Worm (Caenorhabditis elegans) whole organism, L1 larva: ENCODE data around the gene gst-19.

ENCODE experiments used
- C04F5.9 ChIP-seq: sonication (generic microtip); optimal IDR thresholded peaks from 2 replicates; lab custom pipeline; 2016; ENCODE audit warnings: missing genetic modification characterization, missing compliant biosample characterization
- C16A3.4 ChIP-seq: fragments of 150-350 bp; optimal IDR thresholded peaks from 2 replicates; lab custom pipeline; 2014; ENCODE audit warnings: missing biosample characterization, missing genetic modification characterization
- F16B12.6 ChIP-seq: fragments of 150-350 bp; optimal IDR thresholded peaks from 2 replicates; lab custom pipeline; 2014; ENCODE audit warnings: missing biosample characterization, missing genetic modification characterization
- alr-1 ChIP-seq: fragments of 200-800 bp; sonication (Bioruptor generic); optimal IDR thresholded peaks from 2 replicates; lab custom pipeline; 2018; ENCODE audit warnings: borderline replicate concordance, mild to moderate bottlenecking, missing genetic modification characterization, missing compliant biosample characterization
- ama-1 ChIP-seq: fragments of 150-350 bp; optimal IDR thresholded peaks from 2 replicates; lab custom pipeline; 2014
- ceh-8 ChIP-seq: fragments of 200-800 bp; sonication (Bioruptor generic); optimal IDR thresholded peaks from 2 replicates; lab custom pipeline; 2018; ENCODE audit warnings: mild to moderate bottlenecking, missing genetic modification characterization, moderate library complexity, missing compliant biosample characterization
- ceh-88 ChIP-seq: fragments of 200-800 bp; sonication (Bioruptor generic); IDR thresholded peaks from 2 replicates; pipeline ENCODE4 v1.3.6; 2022; ENCODE audit warnings: missing genetic modification characterization, missing compliant biosample characterization
- ceh-90 ChIP-seq: sonication (generic microtip); optimal IDR thresholded peaks from 2 replicates; lab custom pipeline; 2016; ENCODE audit warnings: missing genetic modification characterization, missing compliant biosample characterization
- dpl-1 ChIP-seq, 3 experiments: fragments of 150-350 bp in 2 of 3; sonication (generic microtip) in 1 of 3; optimal IDR thresholded peaks; 2 replicates each; lab custom pipeline; 2014 to 2017; ENCODE audit warnings: missing biosample characterization in 3 of 3, missing genetic modification characterization in 3 of 3, missing genetic modification reagents in 3 of 3
- dsc-1 ChIP-seq: sonication (generic microtip); optimal IDR thresholded peaks from 2 replicates; lab custom pipeline; 2016; ENCODE audit warnings: mild to moderate bottlenecking, missing genetic modification characterization, missing compliant biosample characterization
- efl-1 ChIP-seq, 4 experiments: fragments of 150-350 bp; optimal IDR thresholded peaks in 3 of 4; peaks in 1 of 4; 1 replicate in 1 of 4; 2 replicates in 3 of 4; lab custom pipeline; 2014; ENCODE audit warnings: missing biosample characterization in 2 of 4, missing genetic modification characterization in 2 of 4, missing genetic modification reagents in 2 of 4
- egl-27 ChIP-seq, 2 experiments: fragments of 150-350 bp in 1 of 2; sonication (generic microtip); optimal IDR thresholded peaks; 3 replicates each; lab custom pipeline; 2017 to 2018; ENCODE audit warnings: missing biosample characterization in 2 of 2, missing genetic modification characterization in 2 of 2, missing genetic modification reagents in 2 of 2
- fkh-10 ChIP-seq: sonication (generic microtip); optimal IDR thresholded peaks from 2 replicates; lab custom pipeline; 2017; ENCODE audit warnings: missing biosample characterization, missing genetic modification reagents, missing genetic modification characterization
- fkh-8 ChIP-seq: sonication (generic microtip); optimal IDR thresholded peaks from 2 replicates; lab custom pipeline; 2016; ENCODE audit warnings: mild to moderate bottlenecking, missing genetic modification characterization, missing compliant biosample characterization
- fos-1 ChIP-seq: fragments of 150-350 bp; optimal IDR thresholded peaks from 2 replicates; lab custom pipeline; 2014; ENCODE audit warnings: missing biosample characterization, missing genetic modification characterization
- hlh-17 ChIP-seq: fragments of 200-800 bp; sonication (Bioruptor generic); optimal IDR thresholded peaks from 2 replicates; lab custom pipeline; 2018; ENCODE audit warnings: missing genetic modification characterization, mild to moderate bottlenecking, missing compliant biosample characterization, moderate library complexity, borderline replicate concordance
- hlh-4 ChIP-seq: sonication (generic microtip); optimal IDR thresholded peaks from 2 replicates; lab custom pipeline; 2016; ENCODE audit warnings: mild to moderate bottlenecking, missing genetic modification characterization, missing compliant biosample characterization
- hpl-2 ChIP-seq: fragments of 150-350 bp; optimal IDR thresholded peaks from 2 replicates; lab custom pipeline; 2014; ENCODE audit warnings: missing biosample characterization, missing genetic modification reagents, missing genetic modification characterization
- lin-14 ChIP-seq: fragments of 200-800 bp; sonication (Bioruptor generic); optimal IDR thresholded peaks from 2 replicates; lab custom pipeline; 2018; ENCODE audit warnings: mild to moderate bottlenecking, missing genetic modification characterization, moderate library complexity, missing compliant biosample characterization
- lin-15B ChIP-seq: fragments of 150-350 bp; sonication (generic microtip); optimal IDR thresholded peaks from 3 replicates; lab custom pipeline; 2014; ENCODE audit warnings: missing biosample characterization, missing genetic modification characterization
- lin-35 ChIP-seq, 2 experiments: fragments of 150-350 bp; optimal IDR thresholded peaks; 2 replicates each; lab custom pipeline; 2014; ENCODE audit warnings: missing biosample characterization in 2 of 2, missing genetic modification characterization in 2 of 2, missing genetic modification reagents in 2 of 2
- lsy-2 ChIP-seq, 2 experiments: fragments of 150-350 bp; optimal IDR thresholded peaks; 2 replicates each; lab custom pipeline; 2014; ENCODE audit warnings: missing biosample characterization in 2 of 2, missing genetic modification characterization in 2 of 2
- mef-2 ChIP-seq: fragments of 150-350 bp; optimal IDR thresholded peaks from 2 replicates; lab custom pipeline; 2014; ENCODE audit warnings: missing biosample characterization, missing genetic modification characterization
- mep-1 ChIP-seq: fragments of 150-350 bp; optimal IDR thresholded peaks from 2 replicates; lab custom pipeline; 2014; ENCODE audit warnings: missing biosample characterization, missing genetic modification characterization
- nhr-20 ChIP-seq: sonication (generic microtip); optimal IDR thresholded peaks from 2 replicates; lab custom pipeline; 2016; ENCODE audit warnings: mild to moderate bottlenecking, missing genetic modification characterization, missing compliant biosample characterization
- nhr-76 ChIP-seq: sonication (generic microtip); optimal IDR thresholded peaks from 2 replicates; lab custom pipeline; 2017; ENCODE audit warnings: missing biosample characterization, missing genetic modification characterization
- nhr-77 ChIP-seq: fragments of 150-350 bp; optimal IDR thresholded peaks from 2 replicates; lab custom pipeline; 2014; ENCODE audit warnings: missing biosample characterization, missing genetic modification characterization
- nhr-85 ChIP-seq: sonication (generic microtip); peaks from one replicate; lab custom pipeline; 2016; ENCODE audit warnings: missing genetic modification characterization, inconsistent platforms, missing compliant biosample characterization
- pag-3 ChIP-seq: sonication (generic microtip); optimal IDR thresholded peaks from 2 replicates; lab custom pipeline; 2017; ENCODE audit warnings: missing genetic modification characterization, mild to moderate bottlenecking, missing compliant biosample characterization, antibody characterized with exemption, borderline replicate concordance; ENCODE audit not compliant: insufficient read depth
- pqm-1 ChIP-seq: sonication (generic microtip); optimal IDR thresholded peaks from 3 replicates; lab custom pipeline; 2017; ENCODE audit warnings: missing biosample characterization, missing genetic modification characterization
- skn-1 ChIP-seq: fragments of 150-350 bp; optimal IDR thresholded peaks from 2 replicates; lab custom pipeline; 2014; ENCODE audit warnings: missing biosample characterization, missing genetic modification characterization
- snu-23 ChIP-seq: sonication (generic microtip); optimal IDR thresholded peaks from 2 replicates; lab custom pipeline; 2016; ENCODE audit warnings: missing genetic modification characterization, missing compliant biosample characterization
- tbx-2 ChIP-seq: sonication (generic microtip); optimal IDR thresholded peaks from 2 replicates; lab custom pipeline; 2016; ENCODE audit warnings: missing genetic modification characterization, missing compliant biosample characterization
- tlp-1 ChIP-seq: fragments of 150-350 bp; optimal IDR thresholded peaks from 2 replicates; lab custom pipeline; 2014; ENCODE audit warnings: missing biosample characterization, missing genetic modification characterization
- unc-30 ChIP-seq: sonication (generic microtip); optimal IDR thresholded peaks from 2 replicates; lab custom pipeline; 2017; ENCODE audit warnings: missing biosample characterization, missing genetic modification characterization
- unc-62 ChIP-seq: fragments of 150-350 bp; optimal IDR thresholded peaks from 2 replicates; lab custom pipeline; 2014; ENCODE audit warnings: missing biosample characterization, missing genetic modification reagents, missing genetic modification characterization
- unc-86 ChIP-seq: sonication (generic microtip); optimal IDR thresholded peaks from 2 replicates; lab custom pipeline; 2016; ENCODE audit warnings: missing genetic modification characterization, missing compliant biosample characterization
- ztf-11 ChIP-seq, 2 experiments: sonication (generic microtip); optimal IDR thresholded peaks; 2 replicates each; lab custom pipeline; 2016 to 2017; ENCODE audit warnings: missing genetic modification characterization in 2 of 2, missing biosample characterization in 1 of 2, missing compliant biosample characterization in 1 of 2

The gst-19 gene

DNA sequence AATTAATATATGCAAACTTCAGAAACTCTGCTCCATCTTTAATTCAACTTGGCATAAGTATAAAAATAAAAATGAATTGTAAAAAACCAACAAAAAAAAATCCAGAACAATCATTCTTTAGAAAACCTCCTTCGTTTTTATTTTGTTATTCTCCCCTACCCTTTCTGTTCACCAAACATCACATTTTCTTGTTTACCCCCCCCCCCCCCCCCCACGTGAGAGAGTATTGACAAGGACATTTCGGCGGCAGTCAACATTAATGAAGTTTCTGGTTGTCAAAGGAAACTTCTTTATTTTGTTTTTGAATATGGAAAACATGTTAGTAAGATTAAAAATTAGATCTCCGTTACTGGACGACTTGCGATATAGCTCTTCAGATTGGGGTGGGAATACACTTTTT, 12.4 kb downstream of the gst-19 start (continued):
- TF ChIP-seq hlh-17 (GFP tag; lab: Kevin White, UChicago) = no peak
- TF ChIP-seq, all 84 proteins: peak for 5

- no peak for TF ChIP-seq mep-1 (tag; lab: Kevin White, UChicago)
- TF ChIP-seq efl-1 (optimal IDR thresholded peaks at IDR 0.05; lab: Kevin White, UChicago) = no peak
- no peak for TF ChIP-seq efl-1 (GFP tag; optimal IDR thresholded peaks at IDR 0.05 in 1 of 2; lab: Kevin White, UChicago)
- no peak for TF ChIP-seq pag-3 (tag; lab: Kevin White, UChicago)
- TF ChIP-seq hpl-2 (GFP tag; lab: Kevin White, UChicago) = no peak
- TF ChIP-seq unc-30 (tag; lab: Kevin White, UChicago) = no peak
- no peak for TF ChIP-seq ztf-11 (tag; optimal IDR thresholded peaks at IDR 0.05; lab: Kevin White, UChicago)
- TF ChIP-seq lin-15B = no peak
- TF ChIP-seq lsy-2 (tag; optimal IDR thresholded peaks at IDR 0.05; lab: Kevin White, UChicago) = no peak
- no peak for TF ChIP-seq dsc-1 (tag; lab: Kevin White, UChicago)
- TF ChIP-seq tlp-1 (tag; lab: Kevin White, UChicago) = no peak
- TF ChIP-seq unc-86 (tag; lab: Kevin White, UChicago) = no peak
- no peak for TF ChIP-seq nhr-20 (tag; lab: Kevin White, UChicago)
- no peak for TF ChIP-seq tbx-2
- no peak for TF ChIP-seq mef-2 (tag; lab: Kevin White, UChicago)
- TF ChIP-seq hlh-4 (tag; lab: Kevin White, UChicago) = no peak
Measured at ce11 chrII:13613096-13613495, 13.8 kb downstream of the gst-19 start, which contains the start of gene gst-15. TSS of gene gst-15 (minus strand) at chrII:13613196.

- TF ChIP-seq snu-23 (GFP tag; lab: Kevin White, UChicago) (peak; percentile 3), C16A3.4 (tag; lab: Kevin White, UChicago) (no peak), fkh-8 (tag; lab: Kevin White, UChicago) (no peak), C04F5.9 (tag; lab: Kevin White, UChicago) (no peak), ama-1 (lab: Kevin White, UChicago) (no peak), ceh-88 (GFP tag; lab: Robert Waterston, UW) (no peak), lin-35 (GFP tag; optimal IDR thresholded peaks at IDR 0.05; lab: Kevin White, UChicago) (peak in 1 of 2 experiments; percentile 15), dpl-1 (GFP tag; optimal IDR thresholded peaks at IDR 0.05; lab: Kevin White, UChicago) (peak in 1 of 3 experiments; percentile 6), hlh-4 (tag; lab: Kevin White, UChicago) (no peak), fkh-10 (GFP tag; lab: Kevin White, UChicago) (no peak), pqm-1 (no peak), alr-1 (tag; lab: Kevin White, UChicago) (no peak), nhr-20 (tag; lab: Kevin White, UChicago) (no peak), ceh-90 (tag; lab: Kevin White, UChicago) (no peak), skn-1 (no peak), F16B12.6 (tag; lab: Kevin White, UChicago) (no peak), unc-62 (no peak), fos-1 (tag; lab: Kevin White, UChicago) (no peak), nhr-77 (tag; lab: Kevin White, UChicago) (peak; percentile 61), ceh-8 (GFP tag; lab: Kevin White, UChicago) (no peak), nhr-76 (no peak), egl-27 (tag; optimal IDR thresholded peaks at IDR 0.05; lab: Kevin White, UChicago) (no peak), lin-14 (GFP tag; lab: Kevin White, UChicago) (peak; percentile 29), nhr-85 (tag; lab: Kevin White, UChicago) (peak; percentile 67)
- TF ChIP-seq, all 84 proteins: peak for 6
Measured at ce11 chrII:13611186-13611585, 15.8 kb downstream of the gst-19 start, which contains the start of gene gst-24. TSS of gene gst-24 (minus strand) at chrII:13611366.
